Fruit fly (Drosophila melanogaster) S2 (cell line): ENCODE results near the gene CG42759.

Experiments
- CG8478 ChIP-seq: fragments of >200 bp; optimal IDR thresholded peaks from 2 replicates; lab custom pipeline; 2018
- CTCF ChIP-seq, 2 experiments: fragments of >200 bp; optimal IDR thresholded peaks; 2 replicates each; lab custom pipeline; 2018

DNA sequence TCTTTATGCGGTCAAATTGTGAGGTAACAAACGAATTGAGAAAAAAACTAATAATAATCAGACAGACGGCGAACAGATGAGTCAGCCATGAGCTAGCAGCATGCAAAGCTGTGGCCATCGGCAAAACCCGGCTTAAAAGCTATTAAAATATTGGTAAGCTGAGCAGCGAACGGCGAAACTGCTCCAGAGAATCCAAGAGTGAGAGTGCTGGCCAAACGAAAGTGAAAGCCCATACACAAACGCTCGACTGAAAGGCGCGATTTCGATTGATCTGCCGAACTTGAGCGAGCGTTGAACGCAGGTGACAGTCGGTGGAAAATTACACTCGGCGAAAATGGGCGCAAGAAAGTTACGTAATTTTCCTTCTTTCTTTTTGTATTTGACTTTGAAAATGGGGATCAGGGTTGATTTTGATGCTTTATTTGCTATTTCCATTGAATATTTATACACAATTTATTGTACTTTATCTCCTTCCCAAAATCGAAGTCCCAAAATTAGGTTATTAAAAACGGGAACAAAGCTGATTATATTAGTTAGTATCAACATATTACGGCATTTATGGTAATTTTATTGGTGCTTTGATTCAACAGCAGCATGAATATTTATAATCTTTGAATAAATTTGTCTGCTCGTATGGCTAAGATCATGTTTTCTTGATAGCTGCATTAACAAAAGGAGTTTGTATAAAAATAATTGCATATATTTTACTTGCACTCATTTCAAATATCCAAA, 7.0 kb downstream of the CG42759 start:
- TF ChIP-seq CTCF (optimal IDR thresholded peaks at IDR 0.05; lab: Kevin White, UChicago) (no peak), CG8478 (no peak)
